Fruit fly (Drosophila melanogaster): ENCODE results near the gene CG1971.
A peak's percentile ranks its signal among the peaks of the same experiment; 100 is the strongest.

DNA sequence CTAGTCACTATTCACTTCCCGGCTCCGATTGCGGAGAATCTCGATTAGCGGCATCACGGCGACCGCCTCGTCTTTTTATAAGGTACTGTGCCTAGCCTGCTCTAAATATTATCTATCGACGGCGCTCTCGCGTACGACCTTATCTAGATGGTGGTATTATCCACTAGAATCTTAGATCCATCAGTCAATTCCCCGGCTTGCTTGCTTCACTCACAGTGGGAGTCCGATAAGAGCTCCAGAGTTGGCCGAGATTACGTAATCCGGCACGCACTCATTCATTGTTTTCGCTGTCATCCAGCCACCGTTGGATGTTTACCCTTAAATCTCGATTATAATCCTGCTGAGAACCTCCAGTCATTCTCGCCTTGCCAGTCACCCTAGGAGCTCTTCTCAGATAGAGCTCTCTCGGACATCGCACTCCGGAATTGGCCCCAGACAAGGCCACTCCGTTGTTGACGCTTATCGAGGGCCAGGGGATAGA is 43.7 kb upstream of the CG1971 start, which contains the start of gene Smvt:
- TF ChIP-seq Clk (GFP tag; optimal IDR thresholded peaks at IDR 0.05) (no peak), CG7101 (tag; optimal IDR thresholded peaks at IDR 0.05) (no peak), kay (GFP tag; ENCODE audit: borderline replicate concordance) (no peak), cnc (optimal IDR thresholded peaks at IDR 0.05) (peak in 1 of 2 experiments; percentile 13)

Measured in whole organism, adult.